Fruit fly (Drosophila melanogaster): ENCODE data around the gene Ravus.

Ravus gene

DNA sequence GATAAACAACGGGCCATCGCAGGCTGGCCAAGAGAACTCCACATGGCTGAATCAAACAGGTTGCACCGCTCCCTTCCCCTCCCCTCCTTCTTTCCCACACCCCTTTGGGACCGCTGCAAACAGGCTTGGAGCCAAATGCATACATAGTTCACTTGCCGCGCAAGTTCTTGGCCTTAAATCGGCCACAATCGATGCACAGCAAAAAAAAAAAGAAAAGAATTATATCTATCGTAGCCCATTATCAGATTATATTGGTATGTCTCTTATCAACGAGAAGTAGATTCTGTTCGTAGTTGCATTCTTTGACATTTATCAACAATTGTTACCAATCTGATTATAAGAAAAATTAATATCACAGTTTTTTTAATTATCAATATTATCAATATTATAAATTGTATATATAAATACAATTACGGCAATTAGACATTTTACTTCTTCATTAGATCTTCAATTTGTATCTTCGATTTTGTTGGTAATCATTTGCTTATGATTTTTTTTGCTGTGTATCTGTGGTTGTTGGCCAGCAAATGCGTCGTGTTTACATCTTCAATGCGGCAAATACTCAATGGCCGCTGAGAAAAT lies 41.5 kb upstream of the Ravus start (continued):
- TF ChIP-seq CG6689 (GFP tag; IDR thresholded peaks at IDR 0.05) = 0 out of 2 replicates have a peak, but pooled peaks have one; percentile 51
- TF ChIP-seq CG17612 (GFP tag; IDR thresholded peaks at IDR 0.05) = no peak
- peak; percentile 12 for TF ChIP-seq Abd-B (GFP tag; optimal IDR thresholded peaks at IDR 0.05)
- peak; percentile 82 for TF ChIP-seq gem (tag; optimal IDR thresholded peaks at IDR 0.05)
- peak; percentile 85 for TF ChIP-seq CG18262 (tag; optimal IDR thresholded peaks at IDR 0.05)
- peak; percentile 72 for TF ChIP-seq CoRest (tag; optimal IDR thresholded peaks at IDR 0.05)
- peak; percentile 52 for TF ChIP-seq Nf-YB (GFP tag; optimal IDR thresholded peaks at IDR 0.05)
- TF ChIP-seq pita (GFP tag; optimal IDR thresholded peaks at IDR 0.05) = no peak
- TF ChIP-seq CG8388 (GFP tag; optimal IDR thresholded peaks at IDR 0.05) = peak; percentile 71
- TF ChIP-seq CG14710 (tag; optimal IDR thresholded peaks at IDR 0.05) = peak; percentile 87
- peak; percentile 35 for TF ChIP-seq CG6654 (GFP tag; optimal IDR thresholded peaks at IDR 0.05)
- TF ChIP-seq CG1233 (GFP tag; optimal IDR thresholded peaks at IDR 0.05) = peak; percentile 28
- peak; percentile 52 for TF ChIP-seq Asciz (GFP tag; optimal IDR thresholded peaks at IDR 0.05)
- no peak for TF ChIP-seq CG11247 (GFP tag; IDR thresholded peaks at IDR 0.05)
- TF ChIP-seq CG17802 (tag; optimal IDR thresholded peaks at IDR 0.05) = peak; percentile 21
- TF ChIP-seq Atf6 (GFP tag; IDR thresholded peaks at IDR 0.05) = no peak
- TF ChIP-seq twi (tag; optimal IDR thresholded peaks at IDR 0.05) = peak; percentile 15
- peak; percentile 36 for TF ChIP-seq oc (tag; optimal IDR thresholded peaks at IDR 0.05)
- TF ChIP-seq Scr (GFP tag; IDR thresholded peaks at IDR 0.05; ENCODE audit: partially characterized antibody) = no peak
- TF ChIP-seq Sox102F (GFP tag; optimal IDR thresholded peaks at IDR 0.05) = peak; percentile 43
- peak; percentile 28 for TF ChIP-seq CG3407 (GFP tag; optimal IDR thresholded peaks at IDR 0.05)
- no peak for TF ChIP-seq Dll (GFP tag; IDR thresholded peaks at IDR 0.05; ENCODE audit: partially characterized antibody)
- TF ChIP-seq salm (tag; optimal IDR thresholded peaks at IDR 0.05) = no peak
- peak; percentile 52 for TF ChIP-seq unpg (GFP tag; optimal IDR thresholded peaks at IDR 0.05)
- peak; percentile 62 for TF ChIP-seq CG10431 (GFP tag; optimal IDR thresholded peaks at IDR 0.05)
- TF ChIP-seq nom (GFP tag; optimal IDR thresholded peaks at IDR 0.05) = peak; percentile 40
- TF ChIP-seq CG17361 (GFP tag; IDR thresholded peaks at IDR 0.05) = peak; percentile 88; the same call in 2 of the 3 replicates
- TF ChIP-seq gcm (GFP tag; optimal IDR thresholded peaks at IDR 0.05) = no peak
- peak; percentile 33 for TF ChIP-seq Six4 (GFP tag; optimal IDR thresholded peaks at IDR 0.05)
- no peak for TF ChIP-seq zfh2 (GFP tag; optimal IDR thresholded peaks at IDR 0.05)
- peak; percentile 39; the same call in 1 of the 2 replicates for TF ChIP-seq Drgx (GFP tag; IDR thresholded peaks at IDR 0.05)
- no peak for TF ChIP-seq CkIIα-i1 (GFP tag; IDR thresholded peaks at IDR 0.05)
- TF ChIP-seq CG1603 (tag; optimal IDR thresholded peaks at IDR 0.05) = no peak
- TF ChIP-seq Xbp1 (GFP tag; optimal IDR thresholded peaks at IDR 0.05) = peak; percentile 45
- no peak for TF ChIP-seq lov (optimal IDR thresholded peaks at IDR 0.05)
- TF ChIP-seq lov (GFP tag; IDR thresholded peaks at IDR 0.05) = no peak
- no peak for TF ChIP-seq CG17186 (GFP tag; optimal IDR thresholded peaks at IDR 0.05)
- TF ChIP-seq crc (GFP tag; optimal IDR thresholded peaks at IDR 0.05) = no peak
- TF ChIP-seq D19A (tag; optimal IDR thresholded peaks at IDR 0.05) = peak; percentile 62
- TF ChIP-seq tin (GFP tag; optimal IDR thresholded peaks at IDR 0.05) = peak; percentile 14
- no peak for TF ChIP-seq CG3847 (GFP tag; IDR thresholded peaks at IDR 0.05)
- peak; percentile 14 for TF ChIP-seq tio (GFP tag; optimal IDR thresholded peaks at IDR 0.05)
- peak; percentile 39 for TF ChIP-seq az2 (GFP tag; optimal IDR thresholded peaks at IDR 0.05)
- peak; percentile 40; the same call in 1 of the 3 replicates for TF ChIP-seq tgo (GFP tag; IDR thresholded peaks at IDR 0.05)
- TF ChIP-seq CG1602 (GFP tag; optimal IDR thresholded peaks at IDR 0.05) = peak; percentile 30
- TF ChIP-seq dmrt99B (tag; optimal IDR thresholded peaks at IDR 0.05) = peak; percentile 68
- peak; percentile 79 for TF ChIP-seq phol (tag; optimal IDR thresholded peaks at IDR 0.05)
- peak; percentile 12 for TF ChIP-seq bcd (GFP tag; optimal IDR thresholded peaks at IDR 0.05)
- peak; percentile 38 for TF ChIP-seq sqz (GFP tag; optimal IDR thresholded peaks at IDR 0.05)
